ENCODE assay signal across 4 fruit fly cellular contexts in the genomic region with DNA sequence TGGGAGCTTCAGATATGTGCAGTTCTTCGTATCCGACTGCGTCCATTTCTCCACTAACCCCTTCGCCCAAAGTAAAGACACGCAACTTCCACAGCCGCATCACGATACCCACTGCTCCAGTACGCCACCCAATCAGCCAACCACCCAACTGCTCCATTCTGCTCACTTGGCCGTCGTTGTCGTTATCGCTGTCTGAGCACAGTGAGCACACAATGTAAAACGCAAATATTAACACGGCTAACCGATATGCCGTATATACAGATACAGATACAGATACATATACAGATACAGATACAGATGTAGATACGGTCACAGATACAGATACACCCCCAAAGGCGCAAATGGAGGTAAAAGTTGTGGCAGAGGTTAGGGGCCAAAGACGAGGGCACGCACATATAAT.
A peak's percentile ranks its signal among the peaks of the same experiment; 100 is the strongest.
TF ChIP-seq lines count a peak whose summit lies in the region.

No protein-coding gene starts in this region.

- TF ChIP-seq CTCF in whole organism, embryonic (GFP tag; optimal IDR thresholded peaks at IDR 0.05; lab: Kevin White, UChicago), result no peak

TF ChIP-seq in whole organism, embryonic, 481 proteins besides CTCF, POLR2A, EP300 and RAD21 (continues in another document):
- TF ChIP-seq CG17385 (GFP tag; optimal IDR thresholded peaks at IDR 0.05; lab: Kevin White, UChicago), result peak; percentile 20
- peak; percentile 16 for TF ChIP-seq CG12071 (GFP tag; optimal IDR thresholded peaks at IDR 0.05; lab: Kevin White, UChicago)
- peak; percentile 20 for TF ChIP-seq CG2875 (GFP tag; optimal IDR thresholded peaks at IDR 0.05; lab: Kevin White, UChicago)
- TF ChIP-seq Awh (GFP tag; IDR thresholded peaks at IDR 0.05; lab: Robert Waterston, UW), result peak; percentile 28; the same call in 1 of the 2 replicates
- peak; percentile 9 for TF ChIP-seq Side (GFP tag; optimal IDR thresholded peaks at IDR 0.05; lab: Kevin White, UChicago)
- no peak for TF ChIP-seq Trl (optimal IDR thresholded peaks at IDR 0.05; lab: Kevin White, UChicago)
- no peak for TF ChIP-seq Trl (GFP tag; optimal IDR thresholded peaks at IDR 0.05; lab: Kevin White, UChicago)
- TF ChIP-seq PHDP (tag; optimal IDR thresholded peaks at IDR 0.05; lab: Kevin White, UChicago), result no peak
- TF ChIP-seq grn (GFP tag; optimal IDR thresholded peaks at IDR 0.05; lab: Kevin White, UChicago), result peak; percentile 80
- TF ChIP-seq salm (tag; optimal IDR thresholded peaks at IDR 0.05; lab: Kevin White, UChicago), result no peak
- peak; percentile 9 for TF ChIP-seq nerfin-1 (tag; optimal IDR thresholded peaks at IDR 0.05; lab: Kevin White, UChicago)
- TF ChIP-seq CG13296 (GFP tag; optimal IDR thresholded peaks at IDR 0.05; lab: Kevin White, UChicago), result peak; percentile 1
- TF ChIP-seq mirr (GFP tag; optimal IDR thresholded peaks at IDR 0.05; lab: Kevin White, UChicago), result peak; percentile 41
- peak; percentile 25 for TF ChIP-seq CG33557 (GFP tag; optimal IDR thresholded peaks at IDR 0.05; lab: Kevin White, UChicago)
- peak; percentile 24 for TF ChIP-seq CG1603 (tag; optimal IDR thresholded peaks at IDR 0.05; lab: Kevin White, UChicago)
- 0 out of 3 replicates have a peak, but pooled peaks have one; percentile 31 for TF ChIP-seq ci (GFP tag; IDR thresholded peaks at IDR 0.05; lab: Robert Waterston, UW)
- no peak for TF ChIP-seq CG7963 (GFP tag; IDR thresholded peaks at IDR 0.05; lab: Robert Waterston, UW; ENCODE audit: partially characterized antibody)
- TF ChIP-seq ATbp (GFP tag; optimal IDR thresholded peaks at IDR 0.05; lab: Kevin White, UChicago), result peak; percentile 58
- no peak for TF ChIP-seq CG8290 (GFP tag; optimal IDR thresholded peaks at IDR 0.05; lab: Kevin White, UChicago)
- TF ChIP-seq CG8290 (tag; optimal IDR thresholded peaks at IDR 0.05; lab: Kevin White, UChicago), result peak in 1 of 2 experiments; percentile 58
- peak; percentile 52 for TF ChIP-seq sug (tag; optimal IDR thresholded peaks at IDR 0.05; lab: Kevin White, UChicago)

TF ChIP-seq in whole organism, prepupa, 60 proteins besides CTCF, POLR2A, EP300 and RAD21 (continues in another document):
- TF ChIP-seq CG6163 (GFP tag; IDR thresholded peaks at IDR 0.05; lab: Robert Waterston, UW) (peak; percentile 24; the same call in 1 of the 3 replicates), Hr38 (GFP tag; optimal IDR thresholded peaks at IDR 0.05; lab: Kevin White, UChicago) (no peak), eg (GFP tag; IDR thresholded peaks at IDR 0.05; lab: Robert Waterston, UW) (no peak), Met (GFP tag; optimal IDR thresholded peaks at IDR 0.05; lab: Kevin White, UChicago) (peak; percentile 1), salr (GFP tag; optimal IDR thresholded peaks at IDR 0.05; lab: Kevin White, UChicago) (no peak), CG3919 (GFP tag; optimal IDR thresholded peaks at IDR 0.05; lab: Kevin White, UChicago) (peak; percentile 11), dac (GFP tag; optimal IDR thresholded peaks at IDR 0.05; lab: Kevin White, UChicago) (no peak), Sox102F (GFP tag; optimal IDR thresholded peaks at IDR 0.05; lab: Kevin White, UChicago) (no peak), Ets96B (tag; optimal IDR thresholded peaks at IDR 0.05; lab: Kevin White, UChicago) (no peak), Smox (GFP tag; optimal IDR thresholded peaks at IDR 0.05; lab: Kevin White, UChicago) (no peak), dsx (GFP tag; optimal IDR thresholded peaks at IDR 0.05; lab: Kevin White, UChicago; ENCODE audit: poor library complexity, severe bottlenecking) (peak; percentile 40), vri (GFP tag; optimal IDR thresholded peaks at IDR 0.05; lab: Kevin White, UChicago) (peak; percentile 32), esn (GFP tag; optimal IDR thresholded peaks at IDR 0.05; lab: Kevin White, UChicago) (no peak), fkh (GFP tag; optimal IDR thresholded peaks at IDR 0.05; lab: Kevin White, UChicago) (peak; percentile 90), ss (GFP tag; optimal IDR thresholded peaks at IDR 0.05; lab: Kevin White, UChicago) (peak; percentile 36 to 37), svp (GFP tag; lab: Kevin White, UChicago) (peak; percentile 86), OdsH (GFP tag; optimal IDR thresholded peaks at IDR 0.05; lab: Kevin White, UChicago) (no peak), CG6808 (GFP tag; optimal IDR thresholded peaks at IDR 0.05; lab: Kevin White, UChicago) (peak; percentile 22), CG6854 (GFP tag; optimal IDR thresholded peaks at IDR 0.05; lab: Kevin White, UChicago) (peak; percentile 40), CG8632 (GFP tag; optimal IDR thresholded peaks at IDR 0.05; lab: Kevin White, UChicago) (peak; percentile 7), topi (GFP tag; optimal IDR thresholded peaks at IDR 0.05; lab: Kevin White, UChicago) (no peak), CG10669 (GFP tag; optimal IDR thresholded peaks at IDR 0.05; lab: Kevin White, UChicago) (peak; percentile 2)

TF ChIP-seq in whole organism, pupa, 21 proteins besides CTCF, POLR2A, EP300 and RAD21:
- TF ChIP-seq CG32121 (GFP tag; IDR thresholded peaks at IDR 0.05; lab: Robert Waterston, UW) (no peak), EcR (GFP tag; optimal IDR thresholded peaks at IDR 0.05; lab: Kevin White, UChicago) (peak; percentile 35), fd96Ca (GFP tag; IDR thresholded peaks at IDR 0.05; lab: Robert Waterston, UW) (no peak), Pif1B (GFP tag; optimal IDR thresholded peaks at IDR 0.05; lab: Kevin White, UChicago) (peak; percentile 3), gl (tag; optimal IDR thresholded peaks at IDR 0.05; lab: Kevin White, UChicago) (no peak), CG15710 (tag; optimal IDR thresholded peaks at IDR 0.05; lab: Kevin White, UChicago) (no peak), Pif1A (GFP tag; optimal IDR thresholded peaks at IDR 0.05; lab: Kevin White, UChicago) (peak; percentile 14), CG4496 (GFP tag; IDR thresholded peaks at IDR 0.05; lab: Robert Waterston, UW) (0 out of 3 replicates have a peak, but pooled peaks have one; percentile 14)

TF ChIP-seq in whole organism, wandering third instar larva, 38 proteins besides CTCF, POLR2A, EP300 and RAD21:
- TF ChIP-seq foxo (GFP tag; optimal IDR thresholded peaks at IDR 0.05; lab: Kevin White, UChicago), result peak in 1 of 2 experiments; percentile 16
- no peak for TF ChIP-seq Rel (GFP tag; optimal IDR thresholded peaks at IDR 0.05; lab: Kevin White, UChicago)
- peak; percentile 23 for TF ChIP-seq Rel (tag; optimal IDR thresholded peaks at IDR 0.05; lab: Kevin White, UChicago)
- TF ChIP-seq rgr (GFP tag; optimal IDR thresholded peaks at IDR 0.05; lab: Kevin White, UChicago), result peak; percentile 5
- TF ChIP-seq dsf (GFP tag; optimal IDR thresholded peaks at IDR 0.05; lab: Kevin White, UChicago; ENCODE audit: borderline replicate concordance), result no peak
- TF ChIP-seq Hr78 (GFP tag; optimal IDR thresholded peaks at IDR 0.05; lab: Kevin White, UChicago), result no peak

Comparison
In these comparisons a context has a peak if more than half of its experiments do, and no peak if none do; other contexts are left out.
1. Of the 7 proteins assayed by ChIP-seq in both whole organism, embryonic and whole organism, prepupa: peak only in whole organism, embryonic: none; only in whole organism, prepupa: CG6854; in both: none; in neither: 6.